Worm (Caenorhabditis elegans) whole organism, midembryonic: ENCODE results near the gene F46C3.6.

Source experiments
- flt-1 ChIP-seq: fragments of 200-800 bp; sonication (Bioruptor generic); IDR thresholded peaks from 2 replicates; pipeline ENCODE4 v1.3.6; 2022; ENCODE audit warnings: missing genetic modification characterization, missing compliant biosample characterization
- klf-2 ChIP-seq: fragments of 200-800 bp; sonication (Bioruptor generic); conservative IDR thresholded peaks from 2 replicates; pipeline ENCODE4 v1.3.6; 2022; ENCODE audit warnings: missing genetic modification reagents, missing genetic modification characterization, missing compliant biosample characterization
- ref-1 ChIP-seq: fragments of 200-800 bp; sonication (Bioruptor generic); conservative IDR thresholded peaks from 2 replicates; pipeline ENCODE4 v1.3.6; 2022; ENCODE audit warnings: missing genetic modification reagents, missing genetic modification characterization, missing compliant biosample characterization
- ztf-23 ChIP-seq: fragments of 200-800 bp; sonication (Bioruptor generic); IDR thresholded peaks from 2 replicates; pipeline ENCODE4 v1.3.6; 2022; ENCODE audit warnings: missing genetic modification reagents, missing genetic modification characterization, missing compliant biosample characterization
- ztf-29 ChIP-seq: fragments of 200-800 bp; sonication (Bioruptor generic); IDR thresholded peaks from 2 replicates; pipeline ENCODE4 v1.3.6; 2022; ENCODE audit warnings: missing genetic modification reagents, missing genetic modification characterization, missing compliant biosample characterization

DNA sequence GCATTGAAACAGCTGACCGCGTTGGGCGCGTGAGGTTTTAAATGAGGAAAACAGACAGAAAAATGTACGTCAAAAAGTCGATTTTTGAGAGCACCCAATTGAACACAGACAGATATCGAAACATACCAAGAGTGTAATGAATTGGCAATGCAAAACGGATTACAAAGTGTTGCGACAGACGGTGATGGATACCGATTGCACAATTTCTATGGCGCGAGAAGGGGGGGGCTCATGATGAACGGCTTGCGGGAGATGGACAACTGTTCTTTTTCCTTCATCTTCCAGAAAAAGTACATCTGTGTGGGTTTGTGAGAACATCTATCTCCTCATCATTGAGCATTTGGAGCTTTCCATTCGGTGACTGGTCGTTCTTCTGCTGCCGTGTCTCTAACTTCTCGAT is 43.7 kb upstream of the F46C3.6 start:
- TF ChIP-seq klf-2 (GFP tag; lab: Robert Waterston, UW) (no peak), ref-1 (no peak), ztf-29 (GFP tag; lab: Robert Waterston, UW) (no peak), ztf-23 (GFP tag; lab: Robert Waterston, UW) (no peak), flt-1 (GFP tag; lab: Robert Waterston, UW) (no peak)
